Worm (Caenorhabditis elegans) whole organism, young adult: ENCODE results near the gene dec-7.

ENCODE experiments used
- B0019.2 ChIP-seq: fragments of 200-800 bp; sonication (Bioruptor generic); conservative IDR thresholded peaks from 2 replicates; pipeline ENCODE4 v1.3.6; 2022; ENCODE audit warnings: missing genetic modification reagents, missing genetic modification characterization, missing compliant biosample characterization
- B0035.1 ChIP-seq: sonication (generic microtip); optimal IDR thresholded peaks from 2 replicates; lab custom pipeline; 2016; ENCODE audit warnings: missing genetic modification characterization, mild to moderate bottlenecking, missing compliant biosample characterization, missing genotype, missing genetic modification reagents
- F37B4.10 ChIP-seq: fragments of 200-800 bp; sonication (Bioruptor generic); IDR thresholded peaks from 2 replicates; pipeline ENCODE4 v1.3.6; 2022; ENCODE audit warnings: missing genetic modification characterization, missing compliant biosample characterization
- F57A8.1 ChIP-seq: fragments of 200-800 bp; sonication (Bioruptor generic); optimal IDR thresholded peaks from 2 replicates; lab custom pipeline; 2018; ENCODE audit warnings: mild to moderate bottlenecking, missing genetic modification characterization, moderate library complexity, missing compliant biosample characterization
- T26A5.8 ChIP-seq: sonication (generic microtip); optimal IDR thresholded peaks from 2 replicates; lab custom pipeline; 2016; ENCODE audit warnings: missing genetic modification characterization, missing compliant biosample characterization
- Y53G8AR.9 ChIP-seq: fragments of 200-800 bp; sonication (Bioruptor generic); conservative IDR thresholded peaks from 2 replicates; pipeline ENCODE4 v1.3.6; 2022; ENCODE audit warnings: missing genetic modification reagents, missing genetic modification characterization, missing compliant biosample characterization
- Y67H2A.10 ChIP-seq: fragments of 200-800 bp; sonication (Bioruptor generic); conservative IDR thresholded peaks from 2 replicates; pipeline ENCODE4 v1.3.6; 2022; ENCODE audit warnings: missing genetic modification reagents, missing genetic modification characterization, missing compliant biosample characterization
- Y79H2A.3 ChIP-seq: fragments of 200-800 bp; sonication (Bioruptor generic); conservative IDR thresholded peaks from 2 replicates; pipeline ENCODE4 v1.3.6; 2022; ENCODE audit warnings: missing genetic modification reagents, missing genetic modification characterization, missing compliant biosample characterization
- ZK185.1 ChIP-seq: sonication (generic microtip); optimal IDR thresholded peaks from 2 replicates; lab custom pipeline; 2016; ENCODE audit warnings: mild to moderate bottlenecking, missing genetic modification characterization, missing compliant biosample characterization; ENCODE audit not compliant: poor library complexity, severe bottlenecking
- attf-3 ChIP-seq: fragments of 200-800 bp; sonication (Bioruptor generic); conservative IDR thresholded peaks from 2 replicates; pipeline ENCODE4 v1.3.6; 2022; ENCODE audit warnings: missing genetic modification reagents, missing genetic modification characterization, missing compliant biosample characterization
- attf-5 ChIP-seq: fragments of 200-800 bp; sonication (Bioruptor generic); optimal IDR thresholded peaks from 2 replicates; lab custom pipeline; 2018; ENCODE audit warnings: mild to moderate bottlenecking, missing genetic modification characterization, missing compliant biosample characterization
- bed-2 ChIP-seq: fragments of 200-800 bp; sonication (Bioruptor generic); IDR thresholded peaks from 2 replicates; pipeline ENCODE4 v1.3.6; 2022; ENCODE audit warnings: missing genetic modification reagents, missing genetic modification characterization, missing compliant biosample characterization
- cebp-1 ChIP-seq, 2 experiments: fragments of 200-800 bp in 1 of 2; sonication (Bioruptor generic) in 1 of 2; sonication (generic microtip) in 1 of 2; IDR thresholded peaks in 1 of 2; optimal IDR thresholded peaks in 1 of 2; 2 replicates each; pipeline versions ENCODE4 v1.3.6 to Lab custom; 2017 to 2022; ENCODE audit warnings: missing compliant biosample characterization in 2 of 2, missing genetic modification characterization in 2 of 2, mild to moderate bottlenecking in 1 of 2, missing genetic modification reagents in 1 of 2, moderate library complexity in 1 of 2
- ceh-40 ChIP-seq: fragments of 200-800 bp; sonication (Bioruptor generic); IDR thresholded peaks from 2 replicates; pipeline ENCODE4 v1.3.6; 2022; ENCODE audit warnings: missing genetic modification characterization, missing compliant biosample characterization
- ceh-58 ChIP-seq: fragments of 200-800 bp; sonication (Bioruptor generic); IDR thresholded peaks from 2 replicates; pipeline ENCODE4 v1.3.6; 2022; ENCODE audit warnings: missing genetic modification characterization, missing compliant biosample characterization
- ceh-91 ChIP-seq: fragments of 200-800 bp; sonication (Bioruptor generic); IDR thresholded peaks from 2 replicates; pipeline ENCODE4 v1.3.6; 2022; ENCODE audit warnings: missing genetic modification reagents, missing genetic modification characterization, missing compliant biosample characterization
- dox-1 ChIP-seq: fragments of 200-800 bp; sonication (Bioruptor generic); IDR thresholded peaks from 2 replicates; pipeline ENCODE4 v1.3.6; 2022; ENCODE audit warnings: missing genetic modification reagents, missing genetic modification characterization, missing compliant biosample characterization
- dpff-1 ChIP-seq: sonication (generic microtip); optimal IDR thresholded peaks from 2 replicates; lab custom pipeline; 2017; ENCODE audit warnings: mild to moderate bottlenecking, missing genetic modification characterization, missing compliant biosample characterization
- dpl-1 ChIP-seq: fragments of 150-350 bp; optimal IDR thresholded peaks from 2 replicates; lab custom pipeline; 2014; ENCODE audit warnings: missing biosample characterization, missing genetic modification reagents, missing genetic modification characterization
- efl-1 ChIP-seq: fragments of 150-350 bp; optimal IDR thresholded peaks from 2 replicates; lab custom pipeline; 2014; ENCODE audit warnings: missing biosample characterization, missing genetic modification reagents, missing genetic modification characterization
- egl-18 ChIP-seq: fragments of 200-800 bp; sonication (Bioruptor generic); IDR thresholded peaks from 2 replicates; pipeline ENCODE4 v1.3.6; 2022; ENCODE audit warnings: missing genetic modification reagents, missing genetic modification characterization, missing compliant biosample characterization
- egl-44 ChIP-seq: fragments of 200-800 bp; sonication (Bioruptor generic); IDR thresholded peaks from 2 replicates; pipeline ENCODE4 v1.3.6; 2022; ENCODE audit warnings: missing genetic modification reagents, missing genetic modification characterization, missing compliant biosample characterization
- gei-17 ChIP-seq: fragments of 200-800 bp; sonication (Bioruptor generic); optimal IDR thresholded peaks from 2 replicates; lab custom pipeline; 2018; ENCODE audit warnings: mild to moderate bottlenecking, missing genetic modification characterization, missing compliant biosample characterization
- hrde-1 ChIP-seq: sonication (generic microtip); optimal IDR thresholded peaks from 2 replicates; lab custom pipeline; 2016; ENCODE audit warnings: missing genetic modification characterization, mild to moderate bottlenecking, missing compliant biosample characterization, moderate library complexity, missing genotype, missing genetic modification reagents, borderline replicate concordance
- let-607 ChIP-seq, 2 experiments: fragments of 200-800 bp in 1 of 2; sonication (Bioruptor generic) in 1 of 2; sonication (generic microtip) in 1 of 2; optimal IDR thresholded peaks; 2 replicates each; lab custom pipeline; 2016 to 2018; ENCODE audit warnings: mild to moderate bottlenecking in 2 of 2, missing compliant biosample characterization in 2 of 2, missing genetic modification characterization in 2 of 2, moderate library complexity in 2 of 2, missing genotype in 1 of 2
- lsl-1 ChIP-seq: fragments of 200-800 bp; sonication (Bioruptor generic); optimal IDR thresholded peaks from 2 replicates; lab custom pipeline; 2018; ENCODE audit warnings: mild to moderate bottlenecking, missing genetic modification characterization, moderate library complexity, missing compliant biosample characterization
- madf-6 ChIP-seq: fragments of 200-800 bp; sonication (Bioruptor generic); IDR thresholded peaks from 2 replicates; pipeline ENCODE4 v1.3.6; 2022; ENCODE audit warnings: missing genetic modification reagents, missing genetic modification characterization, missing compliant biosample characterization
- mes-4 ChIP-seq: sonication (generic microtip); optimal IDR thresholded peaks from 2 replicates; lab custom pipeline; 2016; ENCODE audit warnings: missing genotype, missing genetic modification characterization, missing compliant biosample characterization
- nhr-80 ChIP-seq: sonication (generic microtip); optimal IDR thresholded peaks from 2 replicates; lab custom pipeline; 2016; ENCODE audit warnings: missing genetic modification characterization, missing compliant biosample characterization
- nhr-90 ChIP-seq: sonication (generic microtip); optimal IDR thresholded peaks from 2 replicates; lab custom pipeline; 2016; ENCODE audit warnings: missing genotype, mild to moderate bottlenecking, missing genetic modification characterization, missing compliant biosample characterization
- rcor-1 ChIP-seq: fragments of 200-800 bp; sonication (Bioruptor generic); IDR thresholded peaks from 2 replicates; pipeline ENCODE4 v1.3.6; 2022; ENCODE audit warnings: missing genetic modification reagents, missing genetic modification characterization, missing compliant biosample characterization
- sdz-38 ChIP-seq: sonication (generic microtip); optimal IDR thresholded peaks from 2 replicates; lab custom pipeline; 2016; ENCODE audit warnings: missing genotype, missing genetic modification characterization, missing compliant biosample characterization
- sea-2 ChIP-seq: fragments of 200-800 bp; sonication (Bioruptor generic); IDR thresholded peaks from 2 replicates; pipeline ENCODE4 v1.3.6; 2022; ENCODE audit warnings: missing genetic modification characterization, missing compliant biosample characterization
- snpc-1.1 ChIP-seq: sonication (generic microtip); optimal IDR thresholded peaks from 2 replicates; lab custom pipeline; 2017; ENCODE audit warnings: missing genetic modification characterization, mild to moderate bottlenecking, missing compliant biosample characterization, antibody characterized with exemption, moderate library complexity, missing genotype, missing genetic modification reagents; ENCODE audit not compliant: insufficient read depth
- snpc-1.3 ChIP-seq: sonication (generic microtip); optimal IDR thresholded peaks from 2 replicates; lab custom pipeline; 2017; ENCODE audit warnings: missing genetic modification characterization, mild to moderate bottlenecking, missing compliant biosample characterization, antibody characterized with exemption, moderate library complexity, missing genotype, missing genetic modification reagents; ENCODE audit not compliant: insufficient read depth
- tlf-1 ChIP-seq: fragments of 200-800 bp; sonication (Bioruptor generic); optimal IDR thresholded peaks from 2 replicates; lab custom pipeline; 2018; ENCODE audit warnings: mild to moderate bottlenecking, missing genetic modification characterization, missing compliant biosample characterization
- unc-62 ChIP-seq: fragments of 150-350 bp; optimal IDR thresholded peaks from 2 replicates; lab custom pipeline; 2014; ENCODE audit warnings: missing biosample characterization, missing genetic modification reagents, missing genetic modification characterization
- ztf-25 ChIP-seq: fragments of 200-800 bp; sonication (Bioruptor generic); IDR thresholded peaks from 2 replicates; pipeline ENCODE4 v1.3.6; 2022; ENCODE audit warnings: missing genetic modification reagents, missing genetic modification characterization, missing compliant biosample characterization
- ztf-6 ChIP-seq: fragments of 200-800 bp; sonication (Bioruptor generic); IDR thresholded peaks from 2 replicates; pipeline ENCODE4 v1.3.6; 2022; ENCODE audit warnings: missing genetic modification reagents, missing genetic modification characterization, missing compliant biosample characterization

The dec-7 gene

DNA sequence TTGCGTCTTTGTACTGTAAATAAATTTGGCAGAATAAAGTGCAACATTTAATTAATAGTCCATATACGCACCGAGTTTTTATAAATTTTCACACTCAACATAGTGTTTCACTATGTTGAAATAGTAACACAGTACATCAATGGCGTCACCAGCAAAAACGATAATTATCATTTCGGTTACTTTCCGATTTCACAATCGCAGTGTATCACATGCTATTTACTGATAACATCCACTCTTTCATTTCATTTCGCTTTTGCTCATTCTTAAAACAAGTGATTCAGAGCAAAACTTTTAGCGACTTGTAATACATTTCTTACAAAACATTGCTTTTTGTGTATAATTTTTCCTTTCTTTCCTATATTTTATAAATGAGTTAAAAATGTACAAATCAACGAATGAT, 18.5 kb upstream of the dec-7 start, which contains the start of gene cbp-3:
cbp-3 (plus strand) TSS at position 272 of the 400 bp plus-strand sequence.
- TF ChIP-seq cebp-1 (GFP tag; IDR thresholded peaks at IDR 0.05; lab: Robert Waterston, UW): peak; percentile 95
- peak; percentile 95 for TF ChIP-seq cebp-1 (tag; optimal IDR thresholded peaks at IDR 0.05; lab: Kevin White, UChicago)
- no peak for TF ChIP-seq Y79H2A.3 (GFP tag; lab: Robert Waterston, UW)
- TF ChIP-seq nhr-80 (tag; lab: Kevin White, UChicago): peak; percentile 69
- TF ChIP-seq ceh-40 (GFP tag; lab: Robert Waterston, UW): no peak
- no peak for TF ChIP-seq attf-5
- TF ChIP-seq, all 124 proteins: peak for 2

DNA sequence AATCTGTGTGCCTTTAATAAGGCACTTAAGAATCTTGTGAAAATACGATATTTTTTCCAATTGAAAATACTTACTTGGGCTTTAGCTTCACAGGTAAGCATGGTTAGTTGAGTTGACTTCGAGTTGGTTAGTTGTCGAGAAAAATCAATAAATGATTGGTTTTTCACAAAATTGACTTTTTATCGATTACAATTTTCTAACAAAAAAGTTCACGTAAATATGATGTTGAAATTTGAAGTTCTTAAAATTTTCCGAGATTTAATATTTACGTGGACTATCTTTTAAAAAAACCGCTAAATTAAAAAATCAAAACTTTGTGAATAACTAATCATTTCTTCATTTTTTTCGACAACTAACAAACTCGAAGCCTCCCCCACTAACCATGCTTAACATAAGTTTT, 11.4 kb upstream of the dec-7 start, which contains the start of gene F40F12.3:
F40F12.3 (minus strand) TSS at position 101 of the 400 bp plus-strand sequence.
- TF ChIP-seq dpff-1 (tag; lab: Kevin White, UChicago): no peak
- no peak for TF ChIP-seq T26A5.8 (tag; lab: Kevin White, UChicago)
- no peak for TF ChIP-seq nhr-90 (tag; lab: Kevin White, UChicago)
- no peak for TF ChIP-seq ceh-91
- TF ChIP-seq dox-1 (GFP tag; lab: Robert Waterston, UW): no peak
- no peak for TF ChIP-seq egl-44
- no peak for TF ChIP-seq Y53G8AR.9 (GFP tag; lab: Robert Waterston, UW)
- TF ChIP-seq mes-4 (tag; lab: Kevin White, UChicago): no peak
- no peak for TF ChIP-seq ztf-6 (GFP tag; lab: Robert Waterston, UW)
- TF ChIP-seq dpl-1 (GFP tag; lab: Kevin White, UChicago): no peak
- no peak for TF ChIP-seq ceh-58
- no peak for TF ChIP-seq egl-18 (GFP tag; lab: Robert Waterston, UW)
- no peak for TF ChIP-seq F37B4.10 (GFP tag; lab: Robert Waterston, UW)
- TF ChIP-seq Y67H2A.10 (GFP tag; lab: Robert Waterston, UW): no peak
- TF ChIP-seq B0019.2: no peak
- TF ChIP-seq ZK185.1 (tag; lab: Kevin White, UChicago): no peak
- TF ChIP-seq bed-2 (GFP tag; lab: Robert Waterston, UW): no peak
- TF ChIP-seq snpc-1.3: no peak
- no peak for TF ChIP-seq snpc-1.1 (tag; lab: Kevin White, UChicago)

DNA sequence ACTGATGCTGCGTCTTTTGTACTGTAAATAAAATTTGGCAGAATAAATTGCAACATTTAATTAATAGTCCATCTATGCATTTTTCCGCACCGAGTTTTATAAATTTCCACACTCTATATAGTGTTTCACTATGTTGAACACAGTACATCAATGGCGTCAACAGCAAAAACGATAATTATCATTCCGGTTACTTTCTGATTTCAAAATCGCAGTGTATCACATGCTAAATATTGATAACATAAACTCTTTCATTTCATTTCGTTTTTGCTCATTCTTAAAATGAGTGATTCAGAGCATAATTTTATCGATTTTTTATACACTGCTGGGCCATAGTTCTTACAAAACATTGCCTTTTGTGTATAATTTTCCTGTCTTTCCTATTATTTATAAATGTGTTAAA, 9.9 kb upstream of the dec-7 start:
- TF ChIP-seq rcor-1 (GFP tag; lab: Robert Waterston, UW) (no peak), nhr-80 (tag; lab: Kevin White, UChicago) (peak; percentile 57), cebp-1 (GFP tag; IDR thresholded peaks at IDR 0.05; lab: Robert Waterston, UW) (no peak), cebp-1 (tag; optimal IDR thresholded peaks at IDR 0.05; lab: Kevin White, UChicago) (peak; percentile 50)

DNA sequence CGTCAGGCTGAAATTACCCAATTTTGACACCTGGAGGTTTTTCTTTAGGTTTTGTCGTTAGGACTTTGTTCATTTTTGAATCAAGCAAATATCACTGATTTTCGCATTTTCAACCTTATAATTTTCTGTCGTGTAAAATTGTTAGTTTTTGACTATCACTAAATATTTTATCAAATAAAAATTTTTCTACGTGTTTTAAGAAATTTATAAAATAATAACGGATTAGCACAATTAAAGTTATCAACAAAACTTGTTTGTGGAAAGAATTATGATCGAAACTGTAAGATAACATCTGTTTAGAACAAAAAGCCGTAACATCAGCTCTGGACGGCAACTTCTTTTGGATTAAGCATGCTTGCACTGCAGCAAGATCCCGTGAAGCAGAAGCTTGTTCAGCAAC, 9.3 kb upstream of the dec-7 start, which contains the start of gene cbp-2:
cbp-2 (plus strand) TSS at position 301 of the 400 bp plus-strand sequence.
- TF ChIP-seq sea-2 (GFP tag; lab: Robert Waterston, UW) (no peak), madf-6 (no peak), unc-62 (GFP tag; lab: Kevin White, UChicago) (no peak), F57A8.1 (GFP tag; lab: Kevin White, UChicago) (no peak), attf-3 (no peak), tlf-1 (GFP tag; lab: Kevin White, UChicago) (no peak), lsl-1 (GFP tag; lab: Kevin White, UChicago) (no peak), gei-17 (GFP tag; lab: Kevin White, UChicago) (no peak), ztf-25 (GFP tag; lab: Robert Waterston, UW) (no peak), let-607 (tag; optimal IDR thresholded peaks at IDR 0.05; lab: Kevin White, UChicago) (no peak), efl-1 (GFP tag; lab: Kevin White, UChicago) (no peak), T26A5.8 (tag; lab: Kevin White, UChicago) (no peak), B0035.1 (tag; lab: Kevin White, UChicago) (no peak), sdz-38 (tag; lab: Kevin White, UChicago) (no peak), hrde-1 (tag; lab: Kevin White, UChicago) (no peak)
